Fruit fly (Drosophila melanogaster) whole organism, embryonic: ENCODE data around the gene CG6409.
A peak's percentile ranks its signal among the peaks of the same experiment; 100 is the strongest.

Experiments used
- CG10543 ChIP-seq: fragments of 200-800 bp; sonication (Bioruptor generic); optimal IDR thresholded peaks from 3 replicates; lab custom pipeline; 2017; ENCODE audit warnings: missing biosample characterization, mild to moderate bottlenecking, missing genetic modification characterization, moderate library complexity
- CG11085 ChIP-seq: fragments of 200-800 bp; sonication (Bioruptor generic); IDR thresholded peaks from 2 replicates; pipeline ENCODE4 v1.3.6; 2022; ENCODE audit warnings: missing biosample characterization, missing genetic modification characterization
- CG11093 ChIP-seq: fragments of 200-800 bp; sonication (Bioruptor generic); IDR thresholded peaks from 3 replicates; pipeline ENCODE4 v1.3.6; 2022; ENCODE audit warnings: missing biosample characterization, missing genetic modification characterization
- CG13123 ChIP-seq: fragments of 200-800 bp; sonication (Bioruptor generic); optimal IDR thresholded peaks from 2 replicates; lab custom pipeline; 2016; ENCODE audit warnings: missing biosample characterization, missing genetic modification characterization
- CG14014 ChIP-seq: fragments of 200-800 bp; sonication (Bioruptor generic); IDR thresholded peaks from 2 replicates; pipeline ENCODE4 v1.3.6; 2022; ENCODE audit warnings: missing biosample characterization, missing genetic modification characterization
- CG14860 ChIP-seq: fragments of 200-800 bp; sonication (Bioruptor generic); IDR thresholded peaks from 3 replicates; pipeline ENCODE4 v1.3.6; 2022; ENCODE audit warnings: missing biosample characterization, missing genetic modification characterization; ENCODE audit not compliant: partially characterized antibody
- CG15269 ChIP-seq: fragments of 200-800 bp; sonication (Bioruptor generic); optimal IDR thresholded peaks from 2 replicates; lab custom pipeline; 2018; ENCODE audit warnings: missing biosample characterization, mild to moderate bottlenecking, missing genetic modification characterization, moderate library complexity
- CG15696 ChIP-seq: fragments of 200-800 bp; sonication (Bioruptor generic); optimal IDR thresholded peaks from 2 replicates; lab custom pipeline; 2019; ENCODE audit warnings: missing biosample characterization, mild to moderate bottlenecking, missing genetic modification characterization, moderate library complexity
- CG16779 ChIP-seq: fragments of 200-800 bp; sonication (Bioruptor generic); IDR thresholded peaks from 2 replicates; pipeline ENCODE4 v1.3.6; 2022; ENCODE audit warnings: missing biosample characterization, missing genetic modification characterization
- CG16863 ChIP-seq: fragments of 200-800 bp; sonication (Bioruptor generic); optimal IDR thresholded peaks from 3 replicates; lab custom pipeline; 2016; ENCODE audit warnings: missing biosample characterization, missing genetic modification characterization
- CG17802 ChIP-seq: fragments of 200-800 bp; sonication (Bioruptor generic); optimal IDR thresholded peaks from 2 replicates; lab custom pipeline; 2018; ENCODE audit warnings: missing biosample characterization, mild to moderate bottlenecking, missing genetic modification characterization, moderate library complexity
- CG18476 ChIP-seq: fragments of 200-800 bp; sonication (Bioruptor generic); optimal IDR thresholded peaks from 2 replicates; lab custom pipeline; 2016; ENCODE audit warnings: missing biosample characterization, mild to moderate bottlenecking, missing genetic modification characterization
- CG31224 ChIP-seq: fragments of 200-800 bp; sonication (Bioruptor generic); IDR thresholded peaks from 2 replicates; pipeline ENCODE4 v1.3.6; 2022; ENCODE audit warnings: missing biosample characterization, missing genetic modification characterization
- CG34422 ChIP-seq: fragments of 200-800 bp; sonication (Bioruptor generic); IDR thresholded peaks from 3 replicates; pipeline ENCODE4 v1.3.6; 2022; ENCODE audit warnings: missing biosample characterization, missing genetic modification characterization
- CG4707 ChIP-seq: fragments of 200-800 bp; sonication (Bioruptor generic); optimal IDR thresholded peaks from 2 replicates; lab custom pipeline; 2018; ENCODE audit warnings: missing biosample characterization, mild to moderate bottlenecking, missing genetic modification characterization, moderate library complexity
- CG7928 ChIP-seq: fragments of 200-800 bp; sonication (Bioruptor generic); optimal IDR thresholded peaks from 2 replicates; lab custom pipeline; 2017; ENCODE audit warnings: missing biosample characterization, mild to moderate bottlenecking, missing genetic modification characterization
- CG9437 ChIP-seq: fragments of 200-800 bp; sonication (Bioruptor generic); optimal IDR thresholded peaks from 2 replicates; lab custom pipeline; 2018; ENCODE audit warnings: missing biosample characterization, mild to moderate bottlenecking, missing genetic modification characterization
- CG9876 ChIP-seq: fragments of 200-800 bp; sonication (Bioruptor generic); optimal IDR thresholded peaks from 2 replicates; lab custom pipeline; 2016; ENCODE audit warnings: missing biosample characterization, missing genetic modification characterization
- Camta ChIP-seq: fragments of 200-800 bp; sonication (Bioruptor generic); optimal IDR thresholded peaks from 2 replicates; lab custom pipeline; 2016; ENCODE audit warnings: missing biosample characterization, missing genetic modification characterization
- CoRest ChIP-seq: fragments of 200-800 bp; sonication (Bioruptor generic); optimal IDR thresholded peaks from 3 replicates; lab custom pipeline; 2018; ENCODE audit warnings: missing biosample characterization, mild to moderate bottlenecking, missing genetic modification characterization, moderate library complexity
- D19B ChIP-seq: fragments of 200-800 bp; sonication (Bioruptor generic); optimal IDR thresholded peaks from 2 replicates; lab custom pipeline; 2017; ENCODE audit warnings: missing biosample characterization, mild to moderate bottlenecking, missing genetic modification characterization
- Hey ChIP-seq: fragments of 200-800 bp; sonication (Bioruptor generic); optimal IDR thresholded peaks from 3 replicates; lab custom pipeline; 2018; ENCODE audit warnings: missing biosample characterization, mild to moderate bottlenecking, missing genetic modification characterization
- MESR4 ChIP-seq: fragments of 200-800 bp; sonication (Bioruptor generic); optimal IDR thresholded peaks from 2 replicates; lab custom pipeline; 2018; ENCODE audit warnings: missing biosample characterization, mild to moderate bottlenecking, missing genetic modification characterization, moderate library complexity
- MTF-1 ChIP-seq: fragments of 200-800 bp; sonication (Bioruptor generic); optimal IDR thresholded peaks from 2 replicates; lab custom pipeline; 2018; ENCODE audit warnings: missing biosample characterization, mild to moderate bottlenecking, missing genetic modification characterization, borderline replicate concordance
- NC2α ChIP-seq: fragments of 200-800 bp; sonication (Bioruptor generic); optimal IDR thresholded peaks from 2 replicates; lab custom pipeline; 2016; ENCODE audit warnings: missing biosample characterization, missing genetic modification characterization
- NFAT ChIP-seq: fragments of 200-800 bp; sonication (Bioruptor generic); IDR thresholded peaks from 2 replicates; pipeline ENCODE4 v1.3.6; 2022; ENCODE audit warnings: missing biosample characterization, missing genetic modification characterization
- Neu2 ChIP-seq: fragments of 200-800 bp; sonication (Bioruptor generic); optimal IDR thresholded peaks from 3 replicates; lab custom pipeline; 2016; ENCODE audit warnings: missing biosample characterization, missing genetic modification characterization, borderline replicate concordance
- Nf-YC ChIP-seq: fragments of 200-800 bp; optimal IDR thresholded peaks from 3 replicates; lab custom pipeline; 2019; ENCODE audit warnings: missing biosample characterization, mild to moderate bottlenecking, missing genetic modification characterization, moderate library complexity
- PHDP ChIP-seq: fragments of 200-800 bp; sonication (Bioruptor generic); optimal IDR thresholded peaks from 3 replicates; lab custom pipeline; 2018; ENCODE audit warnings: missing biosample characterization, mild to moderate bottlenecking, missing genetic modification characterization, moderate library complexity
- Pdp1 ChIP-seq, 2 experiments: fragments of 200-800 bp; sonication (Bioruptor generic); optimal IDR thresholded peaks; 3 replicates each; lab custom pipeline; 2016; ENCODE audit warnings: missing biosample characterization in 2 of 2, missing genetic modification characterization in 2 of 2, mild to moderate bottlenecking in 1 of 2, moderate library complexity in 1 of 2
- Ravus ChIP-seq: fragments of 200-800 bp; sonication (Bioruptor generic); IDR thresholded peaks from 2 replicates; pipeline ENCODE4 v1.3.6; 2022; ENCODE audit warnings: missing biosample characterization, missing genetic modification characterization
- Sin3A ChIP-seq: fragments of >200 bp; optimal IDR thresholded peaks from 2 replicates; lab custom pipeline; 2018
- Sry-δ ChIP-seq: fragments of 200-800 bp; sonication (Bioruptor generic); optimal IDR thresholded peaks from 2 replicates; lab custom pipeline; 2016; ENCODE audit warnings: missing biosample characterization, missing genetic modification characterization
- bab2 ChIP-seq: fragments of 200-800 bp; sonication (Bioruptor generic); optimal IDR thresholded peaks from 2 replicates; lab custom pipeline; 2016; ENCODE audit warnings: missing biosample characterization, missing genetic modification characterization
- caup ChIP-seq: fragments of 200-800 bp; sonication (Bioruptor generic); optimal IDR thresholded peaks from 3 replicates; lab custom pipeline; 2017; ENCODE audit warnings: missing biosample characterization, mild to moderate bottlenecking, missing genetic modification characterization, moderate library complexity; ENCODE audit not compliant: severe bottlenecking
- cg ChIP-seq: fragments of 200-800 bp; sonication (Bioruptor generic); optimal IDR thresholded peaks from 3 replicates; lab custom pipeline; 2019; ENCODE audit warnings: missing biosample characterization, mild to moderate bottlenecking, missing genetic modification characterization, moderate library complexity
- chm ChIP-seq: fragments of 200-800 bp; sonication (Bioruptor generic); IDR thresholded peaks from 2 replicates; pipeline ENCODE4 v1.3.6; 2022; ENCODE audit warnings: missing biosample characterization, missing genetic modification characterization
- dan ChIP-seq: fragments of 200-800 bp; sonication (Bioruptor generic); IDR thresholded peaks from 2 replicates; pipeline ENCODE4 v1.3.6; 2022; ENCODE audit warnings: missing biosample characterization, missing genetic modification characterization
- dm ChIP-seq: fragments of 200-800 bp; sonication (Bioruptor generic); optimal IDR thresholded peaks from 3 replicates; lab custom pipeline; 2016; ENCODE audit warnings: missing biosample characterization, missing genetic modification characterization
- dpn ChIP-seq, 2 experiments: fragments of 200-800 bp; sonication (Bioruptor generic); optimal IDR thresholded peaks; 3 replicates each; lab custom pipeline; 2016; ENCODE audit warnings: missing biosample characterization in 2 of 2, missing genetic modification characterization in 2 of 2
- gce ChIP-seq: fragments of 200-800 bp; sonication (Bioruptor generic); IDR thresholded peaks from 3 replicates; pipeline ENCODE4 v1.3.6; 2022; ENCODE audit warnings: missing biosample characterization, missing genetic modification characterization
- gt ChIP-seq: fragments of 200-800 bp; sonication (Bioruptor generic); IDR thresholded peaks from 2 replicates; pipeline ENCODE4 v1.3.6; 2022; ENCODE audit warnings: missing biosample characterization, missing genetic modification characterization
- jigr1 ChIP-seq: fragments of 200-800 bp; sonication (Bioruptor generic); IDR thresholded peaks from 3 replicates; pipeline ENCODE4 v1.3.6; 2022; ENCODE audit warnings: missing biosample characterization, missing genetic modification characterization
- run ChIP-seq: fragments of 200-800 bp; sonication (Bioruptor generic); optimal IDR thresholded peaks from 3 replicates; lab custom pipeline; 2018; ENCODE audit warnings: missing biosample characterization, mild to moderate bottlenecking, missing genetic modification characterization
- slbo ChIP-seq: fragments of 200-800 bp; sonication (Bioruptor generic); IDR thresholded peaks from 2 replicates; pipeline ENCODE4 v1.3.6; 2022; ENCODE audit warnings: missing biosample characterization, missing genetic modification characterization
- slp2 ChIP-seq: fragments of 200-800 bp; sonication (Bioruptor generic); optimal IDR thresholded peaks from 2 replicates; lab custom pipeline; 2016; ENCODE audit warnings: missing biosample characterization, missing genetic modification characterization
- tll ChIP-seq, 2 experiments: fragments of 200-800 bp in 1 of 2; fragments of >200 bp in 1 of 2; sonication (Bioruptor generic) in 1 of 2; optimal IDR thresholded peaks; 2 replicates each; lab custom pipeline; 2017 to 2019; ENCODE audit warnings: missing biosample characterization in 2 of 2, missing genetic modification characterization in 2 of 2, mild to moderate bottlenecking in 1 of 2, moderate library complexity in 1 of 2
- twi ChIP-seq: fragments of 200-800 bp; optimal IDR thresholded peaks from 2 replicates; lab custom pipeline; 2019; ENCODE audit warnings: missing biosample characterization, mild to moderate bottlenecking, missing genetic modification characterization, moderate library complexity
- tx ChIP-seq: fragments of 200-800 bp; sonication (Bioruptor generic); optimal IDR thresholded peaks from 2 replicates; lab custom pipeline; 2016; ENCODE audit warnings: missing biosample characterization, missing genetic modification characterization
- zfh1 ChIP-seq: fragments of 200-800 bp; sonication (Bioruptor generic); IDR thresholded peaks from 3 replicates; pipeline ENCODE4 v1.3.6; 2022; ENCODE audit warnings: missing biosample characterization, missing genetic modification characterization

CG6409 gene

dm6 chr3L:10860042-10860643, 22.0 kb downstream of the CG6409 start (continued):
- TF ChIP-seq twi (tag; lab: Kevin White, UChicago): peak; percentile 61
- no peak for TF ChIP-seq run (tag; lab: Kevin White, UChicago)
- TF ChIP-seq CG4707 (GFP tag; lab: Kevin White, UChicago): no peak
- no peak for TF ChIP-seq CG9876 (GFP tag; lab: Kevin White, UChicago)
- TF ChIP-seq MTF-1 (GFP tag; lab: Kevin White, UChicago): no peak
- peak; percentile 5 for TF ChIP-seq Nf-YC
- TF ChIP-seq tll (GFP tag; optimal IDR thresholded peaks at IDR 0.05; lab: Kevin White, UChicago): peak in 1 of 2 experiments; percentile 5
- TF ChIP-seq CG15269 (tag; lab: Kevin White, UChicago): no peak
- TF ChIP-seq bab2: no peak
- no peak for TF ChIP-seq Camta (GFP tag; lab: Kevin White, UChicago)
- no peak for TF ChIP-seq Neu2 (GFP tag; lab: Kevin White, UChicago)
- no peak for TF ChIP-seq dpn (GFP tag; optimal IDR thresholded peaks at IDR 0.05; lab: Kevin White, UChicago)
- no peak for TF ChIP-seq Sry-δ (GFP tag; lab: Kevin White, UChicago)
- no peak for TF ChIP-seq CG14014 (GFP tag; lab: Robert Waterston, UW)
- TF ChIP-seq caup: no peak
- TF ChIP-seq dm: no peak
- no peak for TF ChIP-seq CG15696
- no peak for TF ChIP-seq PHDP (tag; lab: Kevin White, UChicago)
- no peak for TF ChIP-seq CG16779 (GFP tag; lab: Robert Waterston, UW)
- no peak for TF ChIP-seq CG18476 (GFP tag; lab: Kevin White, UChicago)
- TF ChIP-seq CoRest: no peak
- TF ChIP-seq MESR4 (GFP tag; lab: Kevin White, UChicago): no peak
- TF ChIP-seq NC2α (GFP tag; lab: Kevin White, UChicago): no peak
- TF ChIP-seq slp2 (GFP tag; lab: Kevin White, UChicago): no peak
- TF ChIP-seq CG14860 (GFP tag; lab: Robert Waterston, UW): no peak
- peak; percentile 43; the same call in 1 of the 2 replicates for TF ChIP-seq CG31224 (GFP tag; lab: Robert Waterston, UW)
- TF ChIP-seq tx (GFP tag; lab: Kevin White, UChicago): no peak
- TF ChIP-seq NFAT (GFP tag; lab: Robert Waterston, UW): no peak
- no peak for TF ChIP-seq Sin3A
- TF ChIP-seq CG17802: no peak
- TF ChIP-seq CG34422: peak; percentile 42; the same call in 1 of the 3 replicates
- no peak for TF ChIP-seq gt (GFP tag; lab: Robert Waterston, UW)
- TF ChIP-seq D19B: no peak
- TF ChIP-seq CG13123 (GFP tag; lab: Kevin White, UChicago): no peak
- 0 out of 3 replicates have a peak, but pooled peaks have one; percentile 27 for TF ChIP-seq zfh1 (GFP tag; lab: Robert Waterston, UW)
- TF ChIP-seq CG11093: no peak
- peak; percentile 75; the same call in 1 of the 2 replicates for TF ChIP-seq chm (GFP tag; lab: Robert Waterston, UW)
- no peak for TF ChIP-seq Ravus (GFP tag; lab: Robert Waterston, UW)
- TF ChIP-seq gce (GFP tag; lab: Robert Waterston, UW): 0 out of 3 replicates have a peak, but pooled peaks have one; percentile 10
- no peak for TF ChIP-seq dan (GFP tag; lab: Robert Waterston, UW)
- TF ChIP-seq jigr1 (GFP tag; lab: Robert Waterston, UW): no peak
- TF ChIP-seq Hey (tag; lab: Kevin White, UChicago): no peak
- no peak for TF ChIP-seq CG7928
- peak; percentile 89 for TF ChIP-seq cg (GFP tag; lab: Kevin White, UChicago)
- TF ChIP-seq CG9437 (GFP tag; lab: Kevin White, UChicago): no peak
- TF ChIP-seq CG16863 (GFP tag; lab: Kevin White, UChicago): no peak
- TF ChIP-seq CG11085 (GFP tag; lab: Robert Waterston, UW): no peak
- no peak; the same call in 1 of the 2 replicates for TF ChIP-seq slbo (GFP tag; lab: Robert Waterston, UW)
- TF ChIP-seq Pdp1 (GFP tag; optimal IDR thresholded peaks at IDR 0.05; lab: Kevin White, UChicago): no peak
- TF ChIP-seq CG10543 (GFP tag; lab: Kevin White, UChicago): peak; percentile 6
